Worm (Caenorhabditis elegans) whole organism, late embryonic: Measurements from ENCODE around the gene cyp-33C7.

ENCODE experiments used
- che-1 ChIP-seq: sonication (generic microtip); optimal IDR thresholded peaks from 2 replicates; lab custom pipeline; 2016; ENCODE audit warnings: mild to moderate bottlenecking, missing genetic modification characterization, missing compliant biosample characterization
- ets-4 ChIP-seq: sonication (generic microtip); optimal IDR thresholded peaks from 2 replicates; lab custom pipeline; 2016; ENCODE audit warnings: missing genetic modification characterization, missing compliant biosample characterization

- no peak for TF ChIP-seq che-1 (tag; lab: Kevin White, UChicago)
- TF ChIP-seq ets-4 (tag; lab: Kevin White, UChicago) = no peak
These were observed 44.2 kb downstream of the cyp-33C7 start, which contains the start of gene nhr-226 for ce11 chrV:2294577-2294976.
